Worm (Caenorhabditis elegans): Measurements from ENCODE around the gene W04D2.4.

ce11 chrV:12475360-12475759, 22.2 kb downstream of the W04D2.4 start:
- TF ChIP-seq ama-1 (optimal IDR thresholded peaks at IDR 0.05), result no peak
- no peak for TF ChIP-seq pes-1 (GFP tag; IDR thresholded peaks at IDR 0.05)
- no peak for TF ChIP-seq hmbx-1 (tag; optimal IDR thresholded peaks at IDR 0.05)
- no peak for TF ChIP-seq aly-1 (tag; optimal IDR thresholded peaks at IDR 0.05)
- TF ChIP-seq flt-1 (GFP tag; IDR thresholded peaks at IDR 0.05), result no peak
- no peak for TF ChIP-seq tbx-11 (GFP tag; IDR thresholded peaks at IDR 0.05)
- TF ChIP-seq F13C5.2 (tag; optimal IDR thresholded peaks at IDR 0.05), result no peak

Measured in whole organism, early embryonic.